Fruit fly (Drosophila melanogaster) whole organism, wandering third instar larva: ENCODE results near the gene Polr1B.

ENCODE experiments used
- CrebA ChIP-seq: fragments of 200-800 bp; sonication (Bioruptor generic); optimal IDR thresholded peaks from 2 replicates; lab custom pipeline; 2016; ENCODE audit warnings: missing biosample characterization, mild to moderate bottlenecking, missing genetic modification characterization, borderline replicate concordance
- Hr83 ChIP-seq: fragments of 200-300 bp; sonication (Bioruptor generic); optimal IDR thresholded peaks from 2 replicates; lab custom pipeline; 2016; ENCODE audit warnings: missing biosample characterization, mild to moderate bottlenecking, missing genetic modification characterization, moderate library complexity; ENCODE audit not compliant: poor library complexity, severe bottlenecking
- Jra ChIP-seq: sonication (Bioruptor generic); optimal IDR thresholded peaks from 2 replicates; lab custom pipeline; 2016; ENCODE audit warnings: missing biosample characterization, missing genetic modification characterization
- Mio ChIP-seq: sonication (Bioruptor generic); optimal IDR thresholded peaks from 2 replicates; lab custom pipeline; 2016; ENCODE audit warnings: missing biosample characterization, missing genetic modification characterization
- br ChIP-seq: fragments of 200-800 bp; sonication (Bioruptor generic); optimal IDR thresholded peaks from 2 replicates; lab custom pipeline; 2016; ENCODE audit warnings: missing biosample characterization, missing genetic modification characterization
- foxo ChIP-seq, 2 experiments: fragments of 200-800 bp; sonication (Bioruptor generic); optimal IDR thresholded peaks; 2 replicates in 1 of 2; 3 replicates in 1 of 2; lab custom pipeline; 2016 to 2017; ENCODE audit warnings: missing biosample characterization in 2 of 2, missing genetic modification characterization in 2 of 2
- rgr ChIP-seq: fragments of 200-800 bp; sonication (Bioruptor generic); optimal IDR thresholded peaks from 3 replicates; lab custom pipeline; 2016; ENCODE audit warnings: missing biosample characterization, mild to moderate bottlenecking, missing genetic modification characterization
- woc ChIP-seq: sonication (Bioruptor generic); optimal IDR thresholded peaks from 2 replicates; lab custom pipeline; 2016; ENCODE audit warnings: missing biosample characterization, mild to moderate bottlenecking, missing genetic modification characterization

Polr1B gene

dm6 chr2L:455738-456137 lies 51.7 kb downstream of the Polr1B start:
- TF ChIP-seq Mio (GFP tag; lab: Kevin White, UChicago) (no peak), Jra (GFP tag; lab: Kevin White, UChicago) (no peak), br (no peak), Hr83 (GFP tag; lab: Kevin White, UChicago) (no peak), rgr (GFP tag; lab: Kevin White, UChicago) (no peak), foxo (GFP tag; optimal IDR thresholded peaks at IDR 0.05; lab: Kevin White, UChicago) (no peak), woc (GFP tag; lab: Kevin White, UChicago) (no peak), CrebA (no peak)
